Fruit fly (Drosophila melanogaster) Kc167 (cell line): ENCODE measurements around the gene Atg101.

Experiments used
- Myc ChIP-seq: fragments of >200 bp; optimal IDR thresholded peaks from 2 replicates; lab custom pipeline; 2017; ENCODE audit warnings: missing external identifiers
- Sin3A ChIP-seq: fragments of >200 bp; optimal IDR thresholded peaks from 2 replicates; lab custom pipeline; 2018; ENCODE audit warnings: missing external identifiers
- h ChIP-seq: fragments of >200 bp; optimal IDR thresholded peaks from 3 replicates; lab custom pipeline; 2018; ENCODE audit warnings: missing external identifiers
- insv ChIP-seq: fragments of >200 bp; optimal IDR thresholded peaks from 3 replicates; lab custom pipeline; 2018; ENCODE audit warnings: missing external identifiers
- psq ChIP-seq: fragments of >200 bp; optimal IDR thresholded peaks from 2 replicates; lab custom pipeline; 2017; ENCODE audit warnings: missing external identifiers
- ttk ChIP-seq: sonication (Bioruptor generic); optimal IDR thresholded peaks from 2 replicates; lab custom pipeline; 2017; ENCODE audit warnings: missing external identifiers

The Atg101 gene

DNA sequence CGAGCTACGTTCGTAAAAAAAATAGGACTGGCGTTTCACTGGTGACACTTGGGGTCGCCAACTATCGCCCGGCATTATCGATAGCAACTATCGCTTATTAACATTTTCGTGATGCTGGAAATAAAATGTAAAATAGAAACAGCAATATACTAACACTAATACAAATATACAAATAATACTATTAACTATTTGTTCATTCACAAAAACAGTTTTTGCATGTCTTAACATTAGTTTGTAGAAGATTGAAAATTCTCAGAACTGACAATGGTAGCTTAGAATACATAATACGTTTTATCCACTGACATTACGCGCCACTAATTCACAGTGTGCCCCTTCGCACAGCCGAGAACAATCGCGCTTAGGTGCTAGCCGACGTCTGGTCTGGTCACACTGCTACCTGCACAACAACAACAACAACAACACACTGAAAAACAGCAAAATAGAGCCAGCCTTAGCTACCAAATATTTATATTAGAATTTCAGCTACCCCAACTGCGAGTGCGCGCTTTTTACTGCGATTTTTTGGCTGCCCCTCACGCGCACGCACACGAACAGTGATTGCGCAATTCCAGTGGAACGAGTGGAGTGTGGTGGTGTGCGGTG is 3.2 kb upstream of the Atg101 start, which contains the start of the genes CG6961 and S6KL:
Gene CG6961, minus strand, starts transcription at position 68 of the 603 bp plus-strand sequence.
Gene S6KL, plus strand, starts transcription at position 322 of the 603 bp plus-strand sequence.
- no peak for TF ChIP-seq Sin3A (lab: Kevin White, UChicago)
- no peak for TF ChIP-seq h (lab: Kevin White, UChicago)
- no peak for TF ChIP-seq ttk
- TF ChIP-seq psq (lab: Kevin White, UChicago), result no peak

DNA sequence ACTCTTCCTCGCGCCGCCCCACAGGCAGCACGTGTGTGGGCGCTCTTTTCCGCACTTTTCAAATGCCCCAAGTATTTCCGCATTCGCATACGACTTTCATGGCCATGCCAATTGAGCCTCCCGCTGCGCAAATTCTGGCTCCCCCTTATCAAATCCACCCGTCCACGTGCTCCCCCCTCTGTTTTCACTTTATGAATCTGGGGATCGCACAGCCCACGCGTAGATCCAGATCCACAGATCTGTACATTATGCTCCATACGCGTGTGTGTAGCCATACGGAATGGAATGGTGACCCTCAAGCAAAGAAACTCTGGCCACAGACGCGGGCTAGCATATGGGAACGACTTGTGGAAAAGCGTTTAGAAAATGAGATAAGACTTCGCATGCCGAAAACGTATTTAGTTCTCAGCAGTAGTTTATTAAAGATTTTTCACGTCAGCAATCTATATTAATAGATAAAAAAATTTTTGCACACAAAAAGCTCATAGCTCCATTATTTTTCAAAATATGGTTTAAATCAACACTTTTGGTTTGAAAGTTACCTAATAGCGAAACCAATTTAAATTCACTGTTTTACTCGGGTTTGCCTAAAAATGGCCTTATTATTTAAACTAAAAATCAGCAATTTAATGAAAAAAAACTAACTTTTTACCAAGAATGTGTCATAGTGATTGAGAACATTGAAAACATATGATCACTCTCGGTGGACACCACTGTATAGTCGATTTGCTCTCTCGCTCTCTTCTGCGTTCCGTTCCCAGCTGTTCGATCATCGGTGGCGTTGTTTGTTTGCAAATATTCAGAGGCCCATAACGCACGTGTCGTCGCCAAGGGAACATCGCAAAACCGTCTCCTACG is 1.9 kb upstream of the Atg101 start:
- no peak for TF ChIP-seq insv (lab: Kevin White, UChicago)
- peak; percentile 63 for TF ChIP-seq h (lab: Kevin White, UChicago)

DNA sequence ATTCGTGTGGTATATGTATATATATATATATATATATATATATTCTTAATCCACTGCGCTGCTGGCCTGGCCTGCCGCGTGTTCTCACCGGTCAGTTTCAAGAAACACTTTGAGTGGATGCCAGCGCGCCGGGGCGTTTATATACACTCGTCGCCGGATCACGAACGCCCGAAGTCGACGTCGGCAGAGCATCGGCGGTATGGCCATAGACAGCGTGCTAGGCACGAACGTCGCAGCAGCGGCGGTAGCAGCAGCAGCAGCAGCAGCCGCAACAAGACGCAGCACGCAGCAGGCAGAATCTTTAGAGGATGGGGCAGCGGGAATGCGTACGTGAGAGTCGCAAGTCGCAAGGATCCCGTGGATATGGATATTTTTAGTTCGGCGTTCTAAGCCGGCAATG is 6.1 kb downstream of the Atg101 start, which contains the start of gene bnb:
Gene bnb, minus strand, starts transcription at position 121 of the 400 bp plus-strand sequence.
- TF ChIP-seq Sin3A (lab: Kevin White, UChicago) (no peak), h (lab: Kevin White, UChicago) (no peak), insv (lab: Kevin White, UChicago) (no peak), Myc (lab: Kevin White, UChicago) (no peak), ttk (no peak), psq (lab: Kevin White, UChicago) (no peak)

DNA sequence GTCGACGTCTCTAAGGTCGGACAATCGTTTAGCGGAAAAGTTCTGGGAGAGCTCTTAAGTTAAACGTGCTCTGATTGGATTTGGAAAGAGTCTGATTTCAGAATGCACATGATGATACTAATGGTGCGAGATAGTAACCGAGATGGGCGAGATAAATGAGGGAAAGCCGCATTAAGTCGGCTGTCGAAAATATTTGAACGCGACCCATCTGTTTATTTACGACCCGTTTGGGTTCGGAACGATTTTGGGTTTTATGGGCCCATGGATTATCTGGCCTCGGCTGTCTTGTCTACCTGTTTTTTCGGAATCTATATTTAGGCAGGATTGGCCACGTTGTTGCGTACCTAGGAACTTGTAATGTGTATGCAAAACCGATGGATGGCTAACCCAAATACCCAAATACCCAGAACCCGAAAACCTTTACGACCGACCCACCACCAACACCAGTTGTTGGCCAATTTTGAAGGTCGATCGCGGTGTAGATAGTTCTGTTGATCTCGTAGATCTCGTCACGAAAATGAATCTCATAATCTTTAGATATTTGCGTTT is 7.9 kb downstream of the Atg101 start:
- no peak for TF ChIP-seq ttk
- no peak for TF ChIP-seq psq (lab: Kevin White, UChicago)
- TF ChIP-seq Sin3A (lab: Kevin White, UChicago), result no peak
- no peak for TF ChIP-seq insv (lab: Kevin White, UChicago)
- no peak for TF ChIP-seq h (lab: Kevin White, UChicago)
- no peak for TF ChIP-seq Myc (lab: Kevin White, UChicago)

DNA sequence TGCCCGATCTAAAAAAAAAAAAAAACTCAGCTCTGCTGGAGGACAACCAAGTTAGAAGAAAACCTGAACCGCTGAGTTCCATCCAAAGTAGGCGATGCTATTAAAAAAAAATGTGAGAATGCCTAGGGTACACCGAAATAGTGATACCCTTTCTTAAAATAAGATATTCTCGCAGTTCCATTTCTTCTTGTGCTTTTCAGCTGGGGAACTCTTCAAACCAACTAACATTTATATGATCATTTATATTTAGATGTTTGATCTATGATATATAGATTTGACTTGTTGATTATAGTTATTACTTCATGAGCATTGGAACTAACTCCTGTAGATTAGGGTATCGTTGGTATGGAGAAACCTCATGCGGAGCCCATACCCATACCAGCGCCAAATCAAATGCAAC is 8.7 kb downstream of the Atg101 start:
- no peak for TF ChIP-seq Myc (lab: Kevin White, UChicago)
- no peak for TF ChIP-seq insv (lab: Kevin White, UChicago)
- TF ChIP-seq ttk, result no peak
- no peak for TF ChIP-seq psq (lab: Kevin White, UChicago)
- no peak for TF ChIP-seq h (lab: Kevin White, UChicago)
- TF ChIP-seq Sin3A (lab: Kevin White, UChicago), result no peak

dm6 chrX:18801293-18801692 is 9.8 kb downstream of the Atg101 start:
- TF ChIP-seq psq (lab: Kevin White, UChicago), result no peak
- TF ChIP-seq Sin3A (lab: Kevin White, UChicago), result no peak

DNA sequence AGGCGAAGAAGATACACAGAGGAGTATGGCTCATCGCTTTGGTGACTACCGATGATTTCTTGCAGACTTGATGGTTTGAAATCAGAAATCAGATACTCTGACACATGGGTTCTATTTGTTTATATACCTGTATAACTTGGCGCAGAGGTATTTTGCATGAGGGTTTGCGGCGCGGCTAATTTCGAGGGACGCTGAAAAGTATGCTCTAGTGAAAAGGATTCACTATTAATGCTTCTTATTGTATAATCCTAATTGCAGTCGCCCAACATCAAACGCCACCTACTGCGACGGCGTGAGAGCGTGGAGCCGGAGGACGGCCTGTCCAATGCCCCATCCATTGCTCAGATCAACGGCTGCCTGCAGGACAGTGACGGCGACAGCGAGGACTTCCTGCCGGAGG is 13.6 kb downstream of the Atg101 start:
- TF ChIP-seq ttk, result no peak
- no peak for TF ChIP-seq Myc (lab: Kevin White, UChicago)
- no peak for TF ChIP-seq Sin3A (lab: Kevin White, UChicago)
- TF ChIP-seq psq (lab: Kevin White, UChicago), result no peak
- no peak for TF ChIP-seq insv (lab: Kevin White, UChicago)
- no peak for TF ChIP-seq h (lab: Kevin White, UChicago)

DNA sequence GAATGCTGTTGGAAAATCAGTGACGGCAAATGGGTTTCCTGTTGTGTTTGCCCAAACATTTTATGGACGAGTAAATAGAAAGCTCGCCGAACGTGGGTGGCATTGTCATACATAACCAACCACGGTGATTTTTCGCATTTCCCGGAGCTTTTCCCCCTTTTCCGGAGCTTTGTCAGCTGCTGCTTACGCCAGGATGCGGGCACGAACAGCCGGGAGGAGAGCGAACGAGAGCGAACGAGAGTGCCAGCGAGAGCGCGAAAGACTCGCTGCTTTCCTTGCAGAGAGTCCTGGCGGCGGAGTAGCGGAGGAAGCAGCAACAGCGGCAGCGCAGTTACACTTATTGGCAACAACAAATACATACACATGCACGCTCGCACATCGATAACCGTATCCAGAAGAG is 14.9 kb downstream of the Atg101 start, which contains the start of gene CG7058:
Gene CG7058, plus strand, starts transcription at position 330 of the 400 bp plus-strand sequence.
- TF ChIP-seq psq (lab: Kevin White, UChicago) (no peak), h (lab: Kevin White, UChicago) (no peak), Myc (lab: Kevin White, UChicago) (no peak), Sin3A (lab: Kevin White, UChicago) (no peak)

dm6 chrX:18812111-18812510 is 20.6 kb downstream of the Atg101 start:
- TF ChIP-seq ttk (no peak), Sin3A (lab: Kevin White, UChicago) (no peak), psq (lab: Kevin White, UChicago) (no peak), Myc (lab: Kevin White, UChicago) (no peak), h (lab: Kevin White, UChicago) (no peak), insv (lab: Kevin White, UChicago) (no peak)

dm6 chrX:18813049-18813448 is 21.6 kb downstream of the Atg101 start, which contains the start of gene CG42450:
TSS of gene CG42450 (plus strand) at chrX:18813297.
- TF ChIP-seq ttk (no peak), h (lab: Kevin White, UChicago) (no peak), psq (lab: Kevin White, UChicago) (no peak), Myc (lab: Kevin White, UChicago) (no peak), Sin3A (lab: Kevin White, UChicago) (no peak), insv (lab: Kevin White, UChicago) (no peak)

DNA sequence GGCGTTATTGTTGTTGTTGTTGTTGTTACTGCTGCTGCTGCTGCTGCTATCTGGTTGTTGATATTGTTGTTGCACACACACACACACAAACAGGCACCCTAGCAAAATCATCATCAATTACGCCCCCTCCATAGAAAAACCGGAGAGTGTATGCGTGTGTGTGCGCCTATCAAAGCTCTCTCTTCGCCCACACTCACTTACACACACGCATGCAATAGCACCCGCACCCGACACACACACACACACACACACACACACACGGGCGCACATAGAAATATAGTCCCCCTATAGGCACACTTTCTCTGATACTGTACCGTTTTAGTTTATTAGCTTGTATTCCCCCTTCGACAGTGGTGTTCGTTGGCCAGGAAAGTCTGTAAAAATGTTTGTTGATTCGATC is 22.9 kb downstream of the Atg101 start:
- no peak for TF ChIP-seq insv (lab: Kevin White, UChicago)
- no peak for TF ChIP-seq ttk
- TF ChIP-seq Myc (lab: Kevin White, UChicago), result no peak
- TF ChIP-seq h (lab: Kevin White, UChicago), result no peak
- TF ChIP-seq psq (lab: Kevin White, UChicago), result no peak
- TF ChIP-seq Sin3A (lab: Kevin White, UChicago), result no peak

DNA sequence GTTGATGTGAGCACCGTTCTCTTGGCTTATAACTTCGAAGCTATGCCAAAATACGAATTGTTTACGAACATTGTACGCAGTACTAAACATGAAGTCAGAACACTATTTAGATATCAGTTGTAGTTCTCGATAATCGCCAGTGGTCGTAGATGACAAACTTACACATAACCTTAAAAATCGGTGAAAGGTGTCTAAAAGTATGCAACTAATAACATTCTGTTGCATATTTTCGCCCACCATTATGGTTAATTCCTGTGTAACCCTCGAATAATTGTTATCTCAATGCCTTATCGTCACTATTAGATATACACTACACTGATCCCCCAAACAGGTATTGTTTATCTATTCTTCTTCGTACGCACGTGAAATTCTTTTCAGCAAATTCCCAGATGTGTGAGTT is 23.5 kb downstream of the Atg101 start:
- TF ChIP-seq Sin3A (lab: Kevin White, UChicago) (no peak), psq (lab: Kevin White, UChicago) (no peak), ttk (no peak), Myc (lab: Kevin White, UChicago) (no peak), insv (lab: Kevin White, UChicago) (no peak), h (lab: Kevin White, UChicago) (no peak)
